Fruit fly (Drosophila melanogaster): ENCODE data around the gene heca.

Gene heca

dm6 chr3R:30325442-30326058 lies 47.8 kb downstream of the heca start (continued):
- TF ChIP-seq slou (GFP tag; optimal IDR thresholded peaks at IDR 0.05) (no peak), CG2889 (GFP tag; IDR thresholded peaks at IDR 0.05) (no peak), Rfx (GFP tag; IDR thresholded peaks at IDR 0.05) (peak; percentile 69), CG15269 (tag; optimal IDR thresholded peaks at IDR 0.05) (peak; percentile 13), lilli (GFP tag; optimal IDR thresholded peaks at IDR 0.05) (peak; percentile 59), Taf1 (GFP tag; IDR thresholded peaks at IDR 0.05) (peak; percentile 61; the same call in 1 of the 2 replicates), H15 (GFP tag; IDR thresholded peaks at IDR 0.05) (no peak), CG18599 (GFP tag; optimal IDR thresholded peaks at IDR 0.05) (peak; percentile 94), CG1602 (GFP tag; optimal IDR thresholded peaks at IDR 0.05) (no peak), lov (optimal IDR thresholded peaks at IDR 0.05) (no peak), lov (GFP tag; IDR thresholded peaks at IDR 0.05) (no peak), knrl (GFP tag; IDR thresholded peaks at IDR 0.05; ENCODE audit: partially characterized antibody) (no peak), Gsc (GFP tag; IDR thresholded peaks at IDR 0.05) (no peak), Ptx1 (GFP tag; IDR thresholded peaks at IDR 0.05) (peak; percentile 36; the same call in 1 of the 2 replicates), grau (tag; optimal IDR thresholded peaks at IDR 0.05) (peak; percentile 38), tgo (GFP tag; IDR thresholded peaks at IDR 0.05) (peak; percentile 47; the same call in 1 of the 3 replicates), CG15479 (GFP tag; optimal IDR thresholded peaks at IDR 0.05) (no peak), CG3163 (GFP tag; optimal IDR thresholded peaks at IDR 0.05) (no peak), C15 (GFP tag; IDR thresholded peaks at IDR 0.05) (0 out of 3 replicates have a peak, but pooled peaks have one; percentile 38), Vsx1 (GFP tag; optimal IDR thresholded peaks at IDR 0.05) (no peak), CG9609 (GFP tag; optimal IDR thresholded peaks at IDR 0.05) (no peak), Hsf (GFP tag; optimal IDR thresholded peaks at IDR 0.05) (peak; percentile 5), scrt (GFP tag; optimal IDR thresholded peaks at IDR 0.05) (peak; percentile 72), CG7987 (GFP tag; optimal IDR thresholded peaks at IDR 0.05) (no peak), CG2129 (GFP tag; IDR thresholded peaks at IDR 0.05; ENCODE audit: partially characterized antibody) (no peak), ab (GFP tag; optimal IDR thresholded peaks at IDR 0.05) (no peak), CG11398 (GFP tag; optimal IDR thresholded peaks at IDR 0.05) (no peak), CG3407 (GFP tag; optimal IDR thresholded peaks at IDR 0.05) (no peak), CG11696 (GFP tag; IDR thresholded peaks at IDR 0.05) (no peak), seq (GFP tag; IDR thresholded peaks at IDR 0.05) (0 out of 2 replicates have a peak, but pooled peaks have one; percentile 23), prd (optimal IDR thresholded peaks at IDR 0.05) (no peak), prd (GFP tag; IDR thresholded peaks at IDR 0.05) (peak; percentile 27; the same call in 1 of the 3 replicates), gro (GFP tag; optimal IDR thresholded peaks at IDR 0.05) (peak; percentile 12), D19B (GFP tag; optimal IDR thresholded peaks at IDR 0.05) (peak; percentile 57), p53 (GFP tag; optimal IDR thresholded peaks at IDR 0.05) (no peak), CG34376 (GFP tag; optimal IDR thresholded peaks at IDR 0.05) (peak; percentile 41), lab (GFP tag; optimal IDR thresholded peaks at IDR 0.05) (peak; percentile 90), tna (GFP tag; IDR thresholded peaks at IDR 0.05; ENCODE audit: partially characterized antibody) (no peak), CG7786 (GFP tag; optimal IDR thresholded peaks at IDR 0.05) (peak; percentile 38), ind (GFP tag; optimal IDR thresholded peaks at IDR 0.05) (peak; percentile 34), CG7372 (GFP tag; IDR thresholded peaks at IDR 0.05) (0 out of 2 replicates have a peak, but pooled peaks have one; percentile 38), CG14710 (tag; optimal IDR thresholded peaks at IDR 0.05) (no peak), CG3995 (GFP tag; optimal IDR thresholded peaks at IDR 0.05) (no peak), CG1647 (GFP tag; optimal IDR thresholded peaks at IDR 0.05) (no peak), da (GFP tag; optimal IDR thresholded peaks at IDR 0.05) (no peak), CG34224 (GFP tag; IDR thresholded peaks at IDR 0.05; ENCODE audit: partially characterized antibody) (no peak), pnt (GFP tag; optimal IDR thresholded peaks at IDR 0.05) (no peak), Ravus (GFP tag; IDR thresholded peaks at IDR 0.05) (no peak), CG9797 (GFP tag; optimal IDR thresholded peaks at IDR 0.05) (no peak), row (GFP tag; IDR thresholded peaks at IDR 0.05) (peak; percentile 51; the same call in 2 of the 3 replicates), Deaf1 (tag; optimal IDR thresholded peaks at IDR 0.05) (no peak)
